Worm (Caenorhabditis elegans) whole organism, late embryonic: Measurements from ENCODE around the gene F52D10.2.

Source experiments
- ceh-9 ChIP-seq: sonication (generic microtip); optimal IDR thresholded peaks from 2 replicates; lab custom pipeline; 2016; ENCODE audit warnings: mild to moderate bottlenecking, missing genetic modification characterization, inconsistent platforms, missing compliant biosample characterization
- hlh-6 ChIP-seq: sonication (generic microtip); optimal IDR thresholded peaks from 2 replicates; lab custom pipeline; 2016; ENCODE audit warnings: missing genotype, missing genetic modification characterization, missing compliant biosample characterization
- pha-4 ChIP-seq: fragments of 150-350 bp; optimal IDR thresholded peaks from 2 replicates; lab custom pipeline; 2018; ENCODE audit warnings: missing biosample characterization, missing genetic modification reagents, missing genetic modification characterization

- TF ChIP-seq hlh-6 (tag; lab: Kevin White, UChicago), result no peak
- TF ChIP-seq ceh-9 (tag; lab: Kevin White, UChicago), result no peak
- no peak for TF ChIP-seq pha-4 (tag; lab: Kevin White, UChicago)
Observed at ce11 chrX:11585894-11586293, 5.6 kb downstream of the F52D10.2 start.
